Fruit fly (Drosophila melanogaster) whole organism, adult: ENCODE results near the gene CG43094.
A peak's percentile ranks its signal among the peaks of the same experiment; 100 is the strongest.

Experiments
- CG11617 ChIP-seq: fragments of 200-800 bp; sonication (Bioruptor generic); optimal IDR thresholded peaks from 2 replicates; lab custom pipeline; 2017; ENCODE audit warnings: mild to moderate bottlenecking, missing biosample characterization, missing genetic modification reagents, missing genetic modification characterization
- CG12768 ChIP-seq: fragments of 200-800 bp; sonication (Bioruptor generic); optimal IDR thresholded peaks from 2 replicates; lab custom pipeline; 2017; ENCODE audit warnings: missing biosample characterization, missing genetic modification characterization, mild to moderate bottlenecking, moderate library complexity, missing genetic modification reagents
- CG14711 ChIP-seq: fragments of 200-800 bp; sonication (Bioruptor generic); optimal IDR thresholded peaks from 2 replicates; lab custom pipeline; 2018; ENCODE audit warnings: missing biosample characterization, mild to moderate bottlenecking, missing genetic modification characterization, moderate library complexity
- CG1620 ChIP-seq: fragments of 200-800 bp; sonication (Bioruptor generic); optimal IDR thresholded peaks from 2 replicates; lab custom pipeline; 2016; ENCODE audit warnings: missing biosample characterization, missing genetic modification characterization
- CG33017 ChIP-seq: fragments of 200-800 bp; sonication (Bioruptor generic); optimal IDR thresholded peaks from 2 replicates; lab custom pipeline; 2018; ENCODE audit warnings: missing biosample characterization, mild to moderate bottlenecking, missing genetic modification characterization, moderate library complexity
- CG5204 ChIP-seq: fragments of 200-800 bp; sonication (Bioruptor generic); optimal IDR thresholded peaks from 2 replicates; lab custom pipeline; 2016; ENCODE audit warnings: missing biosample characterization, missing genetic modification characterization
- CG7045 ChIP-seq: fragments of 200-800 bp; sonication (Bioruptor generic); optimal IDR thresholded peaks from 2 replicates; lab custom pipeline; 2017; ENCODE audit warnings: missing biosample characterization, mild to moderate bottlenecking, missing genetic modification characterization
- CG7101 ChIP-seq: fragments of 200-800 bp; sonication (Bioruptor generic); optimal IDR thresholded peaks from 2 replicates; lab custom pipeline; 2018; ENCODE audit warnings: missing biosample characterization, mild to moderate bottlenecking, missing genetic modification characterization, moderate library complexity
- Clk ChIP-seq: fragments of 200-800 bp; sonication (Bioruptor generic); optimal IDR thresholded peaks from 2 replicates; lab custom pipeline; 2017; ENCODE audit warnings: missing biosample characterization, missing genetic modification characterization
- Crg-1 ChIP-seq: fragments of 200-800 bp; sonication (Bioruptor generic); optimal IDR thresholded peaks from 2 replicates; lab custom pipeline; 2016; ENCODE audit warnings: missing biosample characterization, missing genetic modification characterization
- Hr96 ChIP-seq: fragments of 200-800 bp; sonication (Bioruptor generic); optimal IDR thresholded peaks from 2 replicates; lab custom pipeline; 2016; ENCODE audit warnings: missing biosample characterization, missing genetic modification characterization
- Mnt ChIP-seq: fragments of 200-800 bp; sonication (Bioruptor generic); optimal IDR thresholded peaks from 2 replicates; lab custom pipeline; 2016; ENCODE audit warnings: missing biosample characterization, mild to moderate bottlenecking, missing genetic modification characterization
- bab1 ChIP-seq: fragments of 200-800 bp; sonication (Bioruptor generic); optimal IDR thresholded peaks from 3 replicates; lab custom pipeline; 2019; ENCODE audit warnings: missing biosample characterization, mild to moderate bottlenecking, missing genetic modification characterization, moderate library complexity
- cic ChIP-seq: fragments of 200-800 bp; sonication (Bioruptor generic); optimal IDR thresholded peaks from 2 replicates; lab custom pipeline; 2017; ENCODE audit warnings: missing biosample characterization, mild to moderate bottlenecking, missing genetic modification characterization, moderate library complexity
- cnc ChIP-seq, 2 experiments: fragments of >200 bp; optimal IDR thresholded peaks; 2 replicates each; lab custom pipeline; 2017
- kay ChIP-seq: fragments of 200-800 bp; sonication (Bioruptor generic); peaks from one replicate; lab custom pipeline; 2016; ENCODE audit warnings: missing biosample characterization, missing genetic modification characterization, borderline replicate concordance
- ovo ChIP-seq: fragments of 200-800 bp; sonication (Bioruptor generic); optimal IDR thresholded peaks from 2 replicates; lab custom pipeline; 2016; ENCODE audit warnings: missing biosample characterization, missing genetic modification characterization
- pad ChIP-seq: fragments of 200-800 bp; sonication (Bioruptor generic); optimal IDR thresholded peaks from 3 replicates; lab custom pipeline; 2017; ENCODE audit warnings: missing biosample characterization, missing genetic modification characterization, mild to moderate bottlenecking, moderate library complexity, missing genetic modification reagents
- tj ChIP-seq: fragments of 200-800 bp; sonication (Bioruptor generic); optimal IDR thresholded peaks from 3 replicates; lab custom pipeline; 2017; ENCODE audit warnings: missing biosample characterization, mild to moderate bottlenecking, missing genetic modification characterization, moderate library complexity
- toe ChIP-seq: fragments of 200-800 bp; sonication (Bioruptor generic); optimal IDR thresholded peaks from 2 replicates; lab custom pipeline; 2016; ENCODE audit warnings: missing biosample characterization, missing genetic modification characterization

CG43094 gene

dm6 chr3R:22770887-22771286 lies at the start of gene CG43094:
CG43094 (minus strand) TSS chr3R:22770987.
- no peak for TF ChIP-seq CG1620 (GFP tag; lab: Kevin White, UChicago)
- no peak for TF ChIP-seq pad
- TF ChIP-seq Clk (GFP tag; lab: Kevin White, UChicago), result no peak
- TF ChIP-seq CG7045 (GFP tag; lab: Kevin White, UChicago), result no peak
- no peak for TF ChIP-seq cic (GFP tag; lab: Kevin White, UChicago)
- TF ChIP-seq CG5204 (GFP tag; lab: Kevin White, UChicago), result no peak
- no peak for TF ChIP-seq CG12768
- no peak for TF ChIP-seq CG7101
- no peak for TF ChIP-seq ovo (GFP tag; lab: Kevin White, UChicago)
- TF ChIP-seq Hr96 (GFP tag; lab: Kevin White, UChicago), result no peak
- no peak for TF ChIP-seq kay (GFP tag; lab: Kevin White, UChicago)
- no peak for TF ChIP-seq CG33017 (tag; lab: Kevin White, UChicago)
- no peak for TF ChIP-seq cnc (optimal IDR thresholded peaks at IDR 0.05; lab: Kevin White, UChicago)
- no peak for TF ChIP-seq toe (GFP tag; lab: Kevin White, UChicago)
- TF ChIP-seq CG11617, result no peak

- TF ChIP-seq toe (GFP tag; lab: Kevin White, UChicago), result no peak
- no peak for TF ChIP-seq cic (GFP tag; lab: Kevin White, UChicago)
- peak; percentile 93 for TF ChIP-seq bab1
- TF ChIP-seq CG1620 (GFP tag; lab: Kevin White, UChicago), result peak; percentile 33
- peak; percentile 32 for TF ChIP-seq pad
- peak; percentile 66 for TF ChIP-seq CG7101
- TF ChIP-seq CG5204 (GFP tag; lab: Kevin White, UChicago), result no peak
- peak; percentile 41 for TF ChIP-seq Hr96 (GFP tag; lab: Kevin White, UChicago)
- TF ChIP-seq Clk (GFP tag; lab: Kevin White, UChicago), result no peak
- no peak for TF ChIP-seq Crg-1
- no peak for TF ChIP-seq ovo (GFP tag; lab: Kevin White, UChicago)
- TF ChIP-seq CG12768, result no peak
- no peak for TF ChIP-seq Mnt (GFP tag; lab: Kevin White, UChicago)
- TF ChIP-seq cnc (optimal IDR thresholded peaks at IDR 0.05; lab: Kevin White, UChicago), result no peak
- TF ChIP-seq CG7045 (GFP tag; lab: Kevin White, UChicago), result no peak
- TF ChIP-seq CG14711, result peak; percentile 73
- TF ChIP-seq kay (GFP tag; lab: Kevin White, UChicago), result no peak
- peak; percentile 30 for TF ChIP-seq CG11617
- TF ChIP-seq CG33017 (tag; lab: Kevin White, UChicago), result no peak
- peak; percentile 96 for TF ChIP-seq tj (GFP tag; lab: Kevin White, UChicago)
Measured at dm6 chr3R:22816437-22817173, 45.8 kb upstream of the CG43094 start.

dm6 chr3R:22816078-22816436 lies 45.3 kb upstream of the CG43094 start, which contains the start of gene CG13840:
CG13840 (minus strand) TSS chr3R:22816178.
- no peak for TF ChIP-seq Crg-1
- TF ChIP-seq tj (GFP tag; lab: Kevin White, UChicago), result no peak
- no peak for TF ChIP-seq Hr96 (GFP tag; lab: Kevin White, UChicago)
- TF ChIP-seq Clk (GFP tag; lab: Kevin White, UChicago), result no peak
- no peak for TF ChIP-seq CG5204 (GFP tag; lab: Kevin White, UChicago)
- TF ChIP-seq bab1, result no peak
- TF ChIP-seq CG11617, result no peak
- TF ChIP-seq pad, result no peak
- no peak for TF ChIP-seq cic (GFP tag; lab: Kevin White, UChicago)
- no peak for TF ChIP-seq cnc (optimal IDR thresholded peaks at IDR 0.05; lab: Kevin White, UChicago)
- TF ChIP-seq CG33017 (tag; lab: Kevin White, UChicago), result no peak
- no peak for TF ChIP-seq CG12768
- no peak for TF ChIP-seq toe (GFP tag; lab: Kevin White, UChicago)
- TF ChIP-seq Mnt (GFP tag; lab: Kevin White, UChicago), result no peak

- TF ChIP-seq CG33017 (tag; lab: Kevin White, UChicago), result no peak
- TF ChIP-seq pad, result no peak
- TF ChIP-seq kay (GFP tag; lab: Kevin White, UChicago), result no peak
- no peak for TF ChIP-seq cnc (optimal IDR thresholded peaks at IDR 0.05; lab: Kevin White, UChicago)
- no peak for TF ChIP-seq tj (GFP tag; lab: Kevin White, UChicago)
- TF ChIP-seq CG11617, result no peak
- TF ChIP-seq CG1620 (GFP tag; lab: Kevin White, UChicago), result no peak
- no peak for TF ChIP-seq Clk (GFP tag; lab: Kevin White, UChicago)
- no peak for TF ChIP-seq cic (GFP tag; lab: Kevin White, UChicago)
- TF ChIP-seq toe (GFP tag; lab: Kevin White, UChicago), result no peak
Measured at dm6 chr3R:22810277-22810676, 39.5 kb upstream of the CG43094 start.

- TF ChIP-seq CG12768 (no peak), kay (GFP tag; lab: Kevin White, UChicago) (no peak), CG5204 (GFP tag; lab: Kevin White, UChicago) (no peak), CG1620 (GFP tag; lab: Kevin White, UChicago) (no peak), CG7045 (GFP tag; lab: Kevin White, UChicago) (no peak), cic (GFP tag; lab: Kevin White, UChicago) (no peak), pad (no peak), cnc (optimal IDR thresholded peaks at IDR 0.05; lab: Kevin White, UChicago) (no peak), CG11617 (no peak), CG7101 (no peak), CG33017 (tag; lab: Kevin White, UChicago) (no peak), bab1 (no peak), Mnt (GFP tag; lab: Kevin White, UChicago) (no peak), ovo (GFP tag; lab: Kevin White, UChicago) (no peak), tj (GFP tag; lab: Kevin White, UChicago) (no peak), Hr96 (GFP tag; lab: Kevin White, UChicago) (no peak), Crg-1 (no peak), CG14711 (no peak), toe (GFP tag; lab: Kevin White, UChicago) (no peak), Clk (GFP tag; lab: Kevin White, UChicago) (no peak)
Measured at dm6 chr3R:22807132-22807531, 36.3 kb upstream of the CG43094 start.
